Fruit fly (Drosophila melanogaster) whole organism, embryonic: ENCODE results near the gene CG3457.

ENCODE experiments used
- Asciz ChIP-seq: fragments of 200-800 bp; sonication (Bioruptor generic); optimal IDR thresholded peaks from 2 replicates; lab custom pipeline; 2017; ENCODE audit warnings: missing biosample characterization, mild to moderate bottlenecking, missing genetic modification characterization, missing genetic modification reagents
- Blimp-1 ChIP-seq: fragments of 200-800 bp; sonication (Bioruptor generic); optimal IDR thresholded peaks from 3 replicates; lab custom pipeline; 2018; ENCODE audit warnings: missing biosample characterization, missing genetic modification characterization, mild to moderate bottlenecking, moderate library complexity, missing genetic modification reagents
- CG10147 ChIP-seq: fragments of 200-800 bp; sonication (Bioruptor generic); optimal IDR thresholded peaks from 2 replicates; lab custom pipeline; 2019; ENCODE audit warnings: missing biosample characterization, mild to moderate bottlenecking, missing genetic modification characterization, moderate library complexity
- CG10366 ChIP-seq: fragments of 200-800 bp; sonication (Bioruptor generic); IDR thresholded peaks from 2 replicates; pipeline ENCODE4 v1.3.6; 2022; ENCODE audit warnings: missing biosample characterization, missing genetic modification characterization
- CG11085 ChIP-seq: fragments of 200-800 bp; sonication (Bioruptor generic); IDR thresholded peaks from 2 replicates; pipeline ENCODE4 v1.3.6; 2022; ENCODE audit warnings: missing biosample characterization, missing genetic modification characterization
- CG13123 ChIP-seq: fragments of 200-800 bp; sonication (Bioruptor generic); optimal IDR thresholded peaks from 2 replicates; lab custom pipeline; 2016; ENCODE audit warnings: missing biosample characterization, missing genetic modification characterization
- CG14050 ChIP-seq: fragments of 200-800 bp; sonication (Bioruptor generic); IDR thresholded peaks from 3 replicates; pipeline ENCODE4 v1.3.6; 2022; ENCODE audit warnings: missing biosample characterization, missing genetic modification characterization
- CG14441 ChIP-seq: fragments of 200-800 bp; sonication (Bioruptor generic); IDR thresholded peaks from 2 replicates; pipeline ENCODE4 v1.3.6; 2022; ENCODE audit warnings: missing biosample characterization, missing genetic modification characterization
- CG15269 ChIP-seq: fragments of 200-800 bp; sonication (Bioruptor generic); optimal IDR thresholded peaks from 2 replicates; lab custom pipeline; 2018; ENCODE audit warnings: missing biosample characterization, mild to moderate bottlenecking, missing genetic modification characterization, moderate library complexity
- CG17612 ChIP-seq: fragments of 200-800 bp; sonication (Bioruptor generic); IDR thresholded peaks from 2 replicates; pipeline ENCODE4 v1.3.6; 2022; ENCODE audit warnings: missing biosample characterization, missing genetic modification characterization
- CG17829 ChIP-seq: fragments of 200-800 bp; optimal IDR thresholded peaks from 2 replicates; lab custom pipeline; 2019; ENCODE audit warnings: missing biosample characterization, mild to moderate bottlenecking, missing genetic modification characterization, moderate library complexity
- CG31365 ChIP-seq: fragments of 200-800 bp; sonication (Bioruptor generic); optimal IDR thresholded peaks from 2 replicates; lab custom pipeline; 2018; ENCODE audit warnings: missing biosample characterization, mild to moderate bottlenecking, missing genetic modification characterization
- CG34422 ChIP-seq: fragments of 200-800 bp; sonication (Bioruptor generic); IDR thresholded peaks from 3 replicates; pipeline ENCODE4 v1.3.6; 2022; ENCODE audit warnings: missing biosample characterization, missing genetic modification characterization
- CG3726 ChIP-seq: fragments of 200-800 bp; sonication (Bioruptor generic); IDR thresholded peaks from 3 replicates; pipeline ENCODE4, ENCODE4 v1.3.6; 2022; ENCODE audit warnings: missing biosample characterization, missing genetic modification characterization
- CG6683 ChIP-seq: fragments of 200-800 bp; sonication (Bioruptor generic); optimal IDR thresholded peaks from 2 replicates; lab custom pipeline; 2017; ENCODE audit warnings: missing biosample characterization, mild to moderate bottlenecking, missing genetic modification characterization, missing genetic modification reagents
- CG6765 ChIP-seq: fragments of 200-800 bp; sonication (Bioruptor generic); optimal IDR thresholded peaks from 3 replicates; lab custom pipeline; 2017; ENCODE audit warnings: missing biosample characterization, mild to moderate bottlenecking, missing genetic modification characterization
- CG7745 ChIP-seq: fragments of 200-800 bp; sonication (Bioruptor generic); optimal IDR thresholded peaks from 2 replicates; lab custom pipeline; 2018; ENCODE audit warnings: missing biosample characterization, mild to moderate bottlenecking, missing genetic modification characterization, moderate library complexity
- CG9215 ChIP-seq: fragments of 200-800 bp; sonication (Bioruptor generic); IDR thresholded peaks from 2 replicates; pipeline ENCODE4 v1.3.6; 2022; ENCODE audit warnings: missing biosample characterization, missing genetic modification characterization
- E2f1 ChIP-seq: fragments of 200-800 bp; sonication (Bioruptor generic); IDR thresholded peaks from 2 replicates; pipeline ENCODE4 v1.3.6; 2022; ENCODE audit warnings: missing biosample characterization, missing genetic modification characterization
- Ets65A ChIP-seq: fragments of 200-800 bp; sonication (Bioruptor generic); peaks from one replicate; lab custom pipeline; 2016; ENCODE audit warnings: missing biosample characterization, missing genetic modification characterization
- H2.0 ChIP-seq: fragments of 200-800 bp; sonication (Bioruptor generic); IDR thresholded peaks from 2 replicates; pipeline ENCODE4 v1.3.6; 2022; ENCODE audit warnings: missing biosample characterization, missing genetic modification characterization
- HLH54F ChIP-seq: fragments of 200-800 bp; sonication (Bioruptor generic); optimal IDR thresholded peaks from 3 replicates; lab custom pipeline; 2016; ENCODE audit warnings: missing biosample characterization, missing genetic modification characterization
- HLHmδ ChIP-seq: fragments of 200-800 bp; sonication (Bioruptor generic); optimal IDR thresholded peaks from 2 replicates; lab custom pipeline; 2018; ENCODE audit warnings: missing biosample characterization, mild to moderate bottlenecking, missing genetic modification characterization, moderate library complexity
- MBD-R2 ChIP-seq: fragments of 200-800 bp; sonication (Bioruptor generic); IDR thresholded peaks from 2 replicates; pipeline ENCODE4 v1.3.6; 2022; ENCODE audit warnings: missing biosample characterization, missing genetic modification characterization
- MTF-1 ChIP-seq: fragments of 200-800 bp; sonication (Bioruptor generic); optimal IDR thresholded peaks from 2 replicates; lab custom pipeline; 2018; ENCODE audit warnings: missing biosample characterization, mild to moderate bottlenecking, missing genetic modification characterization, borderline replicate concordance
- Mad ChIP-seq: fragments of 200-800 bp; sonication (Bioruptor generic); optimal IDR thresholded peaks from 2 replicates; lab custom pipeline; 2016; ENCODE audit warnings: missing biosample characterization, missing genetic modification characterization
- Med ChIP-seq: fragments of 200-800 bp; sonication (Bioruptor generic); peaks from one replicate; lab custom pipeline; 2016; ENCODE audit warnings: missing biosample characterization, missing genetic modification characterization, mild to moderate bottlenecking, inconsistent platforms, moderate library complexity
- Mes4 ChIP-seq: fragments of 200-800 bp; sonication (Bioruptor generic); optimal IDR thresholded peaks from 2 replicates; lab custom pipeline; 2016; ENCODE audit warnings: missing biosample characterization, missing genetic modification characterization
- Myb ChIP-seq: fragments of 200-800 bp; sonication (Bioruptor generic); optimal IDR thresholded peaks from 2 replicates; lab custom pipeline; 2016; ENCODE audit warnings: missing biosample characterization, missing genetic modification characterization
- NC2α ChIP-seq: fragments of 200-800 bp; sonication (Bioruptor generic); optimal IDR thresholded peaks from 2 replicates; lab custom pipeline; 2016; ENCODE audit warnings: missing biosample characterization, missing genetic modification characterization
- Six4 ChIP-seq: fragments of 200-800 bp; sonication (Bioruptor generic); optimal IDR thresholded peaks from 2 replicates; lab custom pipeline; 2016; ENCODE audit warnings: missing biosample characterization, missing genetic modification characterization
- Sry-δ ChIP-seq: fragments of 200-800 bp; sonication (Bioruptor generic); optimal IDR thresholded peaks from 2 replicates; lab custom pipeline; 2016; ENCODE audit warnings: missing biosample characterization, missing genetic modification characterization
- abd-A ChIP-seq: fragments of 200-800 bp; sonication (Bioruptor generic); optimal IDR thresholded peaks from 3 replicates; lab custom pipeline; 2019; ENCODE audit warnings: missing biosample characterization, mild to moderate bottlenecking, missing genetic modification characterization, moderate library complexity
- bigmax ChIP-seq: fragments of 200-800 bp; sonication (Bioruptor generic); optimal IDR thresholded peaks from 2 replicates; lab custom pipeline; 2018; ENCODE audit warnings: missing biosample characterization, mild to moderate bottlenecking, missing genetic modification characterization
- cas ChIP-seq: fragments of 200-800 bp; sonication (Bioruptor generic); IDR thresholded peaks from 2 replicates; pipeline ENCODE4 v1.3.6; 2022; ENCODE audit warnings: missing biosample characterization, missing genetic modification characterization
- caup ChIP-seq: fragments of 200-800 bp; sonication (Bioruptor generic); optimal IDR thresholded peaks from 3 replicates; lab custom pipeline; 2017; ENCODE audit warnings: missing biosample characterization, mild to moderate bottlenecking, missing genetic modification characterization, moderate library complexity; ENCODE audit not compliant: severe bottlenecking
- cwo ChIP-seq: fragments of 200-800 bp; sonication (Bioruptor generic); optimal IDR thresholded peaks from 3 replicates; lab custom pipeline; 2017; ENCODE audit warnings: missing biosample characterization, missing genetic modification characterization, mild to moderate bottlenecking, moderate library complexity, missing genetic modification reagents
- disco-r ChIP-seq: fragments of 200-800 bp; sonication (Bioruptor generic); optimal IDR thresholded peaks from 2 replicates; lab custom pipeline; 2016; ENCODE audit warnings: missing biosample characterization, missing genetic modification characterization
- fd96Cb ChIP-seq: fragments of 200-800 bp; sonication (Bioruptor generic); optimal IDR thresholded peaks from 2 replicates; lab custom pipeline; 2018; ENCODE audit warnings: missing biosample characterization, mild to moderate bottlenecking, missing genetic modification characterization, moderate library complexity
- her ChIP-seq: fragments of 200-800 bp; sonication (Bioruptor generic); optimal IDR thresholded peaks from 2 replicates; lab custom pipeline; 2016; ENCODE audit warnings: missing biosample characterization, missing genetic modification characterization
- lab ChIP-seq: fragments of 200-800 bp; sonication (Bioruptor generic); optimal IDR thresholded peaks from 3 replicates; lab custom pipeline; 2017; ENCODE audit warnings: missing biosample characterization, missing genetic modification characterization, mild to moderate bottlenecking, moderate library complexity, missing genetic modification reagents
- lmd ChIP-seq: fragments of 200-800 bp; sonication (Bioruptor generic); IDR thresholded peaks from 2 replicates; pipeline ENCODE4 v1.3.6; 2022; ENCODE audit warnings: missing biosample characterization, missing genetic modification characterization
- lola ChIP-seq, 3 experiments: fragments of >200 bp in 2 of 3; fragments of 200-800 bp in 1 of 3; sonication (Bioruptor generic) in 1 of 3; optimal IDR thresholded peaks; 2 replicates each; lab custom pipeline; 2017 to 2019; ENCODE audit warnings: missing biosample characterization in 3 of 3, missing genetic modification characterization in 3 of 3, mild to moderate bottlenecking in 1 of 3, moderate library complexity in 1 of 3
- otp ChIP-seq: fragments of 200-800 bp; sonication (Bioruptor generic); IDR thresholded peaks from 3 replicates; pipeline ENCODE4, ENCODE4 v1.3.6; 2022; ENCODE audit warnings: missing biosample characterization, missing genetic modification characterization
- pb ChIP-seq: fragments of 200-800 bp; sonication (Bioruptor generic); optimal IDR thresholded peaks from 3 replicates; lab custom pipeline; 2016; ENCODE audit warnings: missing biosample characterization, missing genetic modification characterization
- scrt ChIP-seq: fragments of 200-800 bp; sonication (Bioruptor generic); optimal IDR thresholded peaks from 2 replicates; lab custom pipeline; 2018; ENCODE audit warnings: missing biosample characterization, mild to moderate bottlenecking, missing genetic modification characterization, moderate library complexity
- slou ChIP-seq: fragments of 200-800 bp; sonication (Bioruptor generic); optimal IDR thresholded peaks from 3 replicates; lab custom pipeline; 2016; ENCODE audit warnings: missing biosample characterization, missing genetic modification characterization
- tin ChIP-seq: fragments of 200-800 bp; sonication (Bioruptor generic); optimal IDR thresholded peaks from 3 replicates; lab custom pipeline; 2016; ENCODE audit warnings: missing biosample characterization, missing genetic modification characterization
- zfh2 ChIP-seq: fragments of 200-800 bp; sonication (Bioruptor generic); optimal IDR thresholded peaks from 2 replicates; lab custom pipeline; 2016; ENCODE audit warnings: missing biosample characterization, missing genetic modification characterization

The CG3457 gene

dm6 chrX:2222181-2222790 is 34.7 kb downstream of the CG3457 start, which contains the start of gene Vinc (continued):
- peak; percentile 83 for TF ChIP-seq E2f1
- peak; percentile 97 for TF ChIP-seq Ets65A (GFP tag; lab: Kevin White, UChicago)
- no peak for TF ChIP-seq CG7745 (tag; lab: Kevin White, UChicago)
- TF ChIP-seq HLHmδ (GFP tag; lab: Kevin White, UChicago): no peak
- peak in 1 of 3 experiments; percentile 65 for TF ChIP-seq lola (GFP tag; optimal IDR thresholded peaks at IDR 0.05; lab: Kevin White, UChicago)
- TF ChIP-seq her: peak; percentile 80
- no peak; the same call in 1 of the 2 replicates for TF ChIP-seq CG17612 (GFP tag; lab: Robert Waterston, UW)
- peak; percentile 81 for TF ChIP-seq Six4 (GFP tag; lab: Kevin White, UChicago)
- TF ChIP-seq lab (GFP tag; lab: Kevin White, UChicago): peak; percentile 96
- no peak for TF ChIP-seq Asciz (GFP tag; lab: Kevin White, UChicago)
- TF ChIP-seq Mes4 (GFP tag; lab: Kevin White, UChicago): peak; percentile 41
- peak; percentile 85 for TF ChIP-seq fd96Cb (tag; lab: Kevin White, UChicago)
- TF ChIP-seq Med (GFP tag; lab: Kevin White, UChicago): peak; percentile 98
- peak; percentile 49 for TF ChIP-seq CG13123
- TF ChIP-seq cwo (GFP tag; lab: Kevin White, UChicago): peak; percentile 91
- TF ChIP-seq tin (GFP tag; lab: Kevin White, UChicago): peak; percentile 85
- peak; percentile 55 for TF ChIP-seq Sry-δ (GFP tag; lab: Kevin White, UChicago)
- TF ChIP-seq cas (GFP tag; lab: Robert Waterston, UW): peak; percentile 68; the same call in 1 of the 2 replicates
- TF ChIP-seq CG17829: peak; percentile 89
- TF ChIP-seq CG10366 (GFP tag; lab: Robert Waterston, UW): peak; percentile 54
- peak; percentile 60; the same call in 1 of the 2 replicates for TF ChIP-seq CG11085 (GFP tag; lab: Robert Waterston, UW)
- TF ChIP-seq CG34422 (GFP tag; lab: Robert Waterston, UW): peak; percentile 85
- peak; percentile 38 for TF ChIP-seq disco-r
- TF ChIP-seq CG31365 (tag; lab: Kevin White, UChicago): peak; percentile 62
- no peak for TF ChIP-seq bigmax (GFP tag; lab: Kevin White, UChicago)
- TF ChIP-seq CG14050: peak; percentile 62; the same call in 2 of the 3 replicates
- peak; percentile 91 for TF ChIP-seq CG10147
- TF ChIP-seq CG14441 (GFP tag; lab: Robert Waterston, UW): peak; percentile 84
- TF ChIP-seq NC2α (GFP tag; lab: Kevin White, UChicago): peak; percentile 29
- peak; percentile 48 for TF ChIP-seq MTF-1 (GFP tag; lab: Kevin White, UChicago)
- peak; percentile 85 for TF ChIP-seq Blimp-1 (GFP tag; lab: Kevin White, UChicago)
- peak; percentile 34 for TF ChIP-seq Mad
- TF ChIP-seq zfh2 (GFP tag; lab: Kevin White, UChicago): peak; percentile 55
- TF ChIP-seq otp (GFP tag; lab: Robert Waterston, UW): peak; percentile 64; the same call in 2 of the 3 replicates
- TF ChIP-seq CG6765 (GFP tag; lab: Kevin White, UChicago): peak; percentile 88
- peak; percentile 87 for TF ChIP-seq scrt (GFP tag; lab: Kevin White, UChicago)
- no peak for TF ChIP-seq abd-A (tag; lab: Kevin White, UChicago)
- peak; percentile 62 for TF ChIP-seq H2.0 (GFP tag; lab: Robert Waterston, UW)
- TF ChIP-seq HLH54F (GFP tag; lab: Kevin White, UChicago): peak; percentile 71
- TF ChIP-seq lmd: peak; percentile 85
- TF ChIP-seq CG6683 (GFP tag; lab: Kevin White, UChicago): peak; percentile 88
- TF ChIP-seq CG9215 (GFP tag; lab: Robert Waterston, UW): peak; percentile 89
- no peak for TF ChIP-seq CG3726 (GFP tag; lab: Robert Waterston, UW)
- TF ChIP-seq CG15269 (tag; lab: Kevin White, UChicago): peak; percentile 86
- peak; percentile 64; the same call in 1 of the 2 replicates for TF ChIP-seq MBD-R2
- TF ChIP-seq pb (GFP tag; lab: Kevin White, UChicago): peak; percentile 83
- peak; percentile 58 for TF ChIP-seq Myb
- peak; percentile 93 for TF ChIP-seq caup (GFP tag; lab: Kevin White, UChicago)
- peak; percentile 86 for TF ChIP-seq slou (GFP tag; lab: Kevin White, UChicago)
